Fruit fly (Drosophila melanogaster) Kc167 (cell line): ENCODE data around the gene Afg3l2.

ENCODE experiments used
- Myc ChIP-seq: fragments of >200 bp; optimal IDR thresholded peaks from 2 replicates; lab custom pipeline; 2017; ENCODE audit warnings: missing external identifiers
- Sin3A ChIP-seq: fragments of >200 bp; optimal IDR thresholded peaks from 2 replicates; lab custom pipeline; 2018; ENCODE audit warnings: missing external identifiers
- h ChIP-seq: fragments of >200 bp; optimal IDR thresholded peaks from 3 replicates; lab custom pipeline; 2018; ENCODE audit warnings: missing external identifiers
- psq ChIP-seq: fragments of >200 bp; optimal IDR thresholded peaks from 2 replicates; lab custom pipeline; 2017; ENCODE audit warnings: missing external identifiers

DNA sequence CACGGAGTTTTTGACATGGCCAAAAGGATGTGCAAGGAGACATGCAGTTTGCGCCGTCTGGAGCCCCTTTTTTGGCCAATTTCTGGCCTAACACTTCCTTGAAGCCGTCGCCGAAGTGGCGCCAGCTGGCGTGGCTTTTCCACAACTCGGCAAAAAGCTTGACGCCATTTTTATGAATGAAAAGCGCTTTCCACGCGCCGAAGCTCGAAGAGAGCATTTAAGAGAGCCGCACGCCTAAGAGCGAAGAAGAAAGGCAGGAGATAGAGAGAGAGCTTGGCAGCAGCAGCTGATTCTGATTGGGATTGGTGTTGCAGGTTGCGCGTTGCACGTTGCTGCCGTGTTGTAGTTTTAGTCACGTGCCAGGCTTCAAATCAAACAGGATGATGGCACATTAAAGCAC is 30.4 kb downstream of the Afg3l2 start:
- TF ChIP-seq Myc (lab: Kevin White, UChicago) = no peak
- no peak for TF ChIP-seq Sin3A (lab: Kevin White, UChicago)
- TF ChIP-seq psq = no peak
- no peak for TF ChIP-seq h
